Fruit fly (Drosophila melanogaster) whole organism, wandering third instar larva: ENCODE data around the gene CG8206.

Source experiments
- Abd-B ChIP-seq: fragments of >200 bp; optimal IDR thresholded peaks from 2 replicates; lab custom pipeline; 2017; ENCODE audit warnings: missing biosample characterization, missing genetic modification characterization
- CG32264 ChIP-seq: fragments of 200-800 bp; sonication (Bioruptor generic); optimal IDR thresholded peaks from 2 replicates; lab custom pipeline; 2016; ENCODE audit warnings: missing biosample characterization, missing genetic modification characterization
- CG9705 ChIP-seq: fragments of 200-800 bp; sonication (Bioruptor generic); optimal IDR thresholded peaks from 2 replicates; lab custom pipeline; 2018; ENCODE audit warnings: missing biosample characterization, mild to moderate bottlenecking, missing genetic modification characterization
- CrebA ChIP-seq: fragments of 200-800 bp; sonication (Bioruptor generic); optimal IDR thresholded peaks from 2 replicates; lab custom pipeline; 2016; ENCODE audit warnings: missing biosample characterization, mild to moderate bottlenecking, missing genetic modification characterization, borderline replicate concordance
- Dfd ChIP-seq: fragments of >200 bp; optimal IDR thresholded peaks from 2 replicates; lab custom pipeline; 2017; ENCODE audit warnings: missing biosample characterization, missing genetic modification characterization
- Dif ChIP-seq: fragments of 200-275, 200-300 bp; sonication (Bioruptor generic); optimal IDR thresholded peaks from 2 replicates; lab custom pipeline; 2018; ENCODE audit warnings: missing biosample characterization, missing genetic modification characterization; ENCODE audit not compliant: partially characterized antibody
- GATAd ChIP-seq: sonication (Bioruptor generic); optimal IDR thresholded peaks from 2 replicates; lab custom pipeline; 2016; ENCODE audit warnings: missing biosample characterization, missing genetic modification characterization
- HLH106 ChIP-seq: fragments of 200-800 bp; optimal IDR thresholded peaks from 3 replicates; lab custom pipeline; 2019; ENCODE audit warnings: missing biosample characterization, mild to moderate bottlenecking, missing genetic modification characterization, moderate library complexity
- Hnf4 ChIP-seq: fragments of 200-800 bp; sonication (Bioruptor generic); optimal IDR thresholded peaks from 2 replicates; lab custom pipeline; 2016; ENCODE audit warnings: missing biosample characterization, mild to moderate bottlenecking, missing genetic modification characterization
- Hr78 ChIP-seq: fragments of >200 bp; optimal IDR thresholded peaks from 2 replicates; lab custom pipeline; 2017; ENCODE audit warnings: missing biosample characterization, missing genetic modification characterization
- Hr83 ChIP-seq: fragments of 200-300 bp; sonication (Bioruptor generic); optimal IDR thresholded peaks from 2 replicates; lab custom pipeline; 2016; ENCODE audit warnings: missing biosample characterization, mild to moderate bottlenecking, missing genetic modification characterization, moderate library complexity; ENCODE audit not compliant: poor library complexity, severe bottlenecking
- Jra ChIP-seq: sonication (Bioruptor generic); optimal IDR thresholded peaks from 2 replicates; lab custom pipeline; 2016; ENCODE audit warnings: missing biosample characterization, missing genetic modification characterization
- Mio ChIP-seq: sonication (Bioruptor generic); optimal IDR thresholded peaks from 2 replicates; lab custom pipeline; 2016; ENCODE audit warnings: missing biosample characterization, missing genetic modification characterization
- Myc ChIP-seq: fragments of >200 bp; optimal IDR thresholded peaks from 2 replicates; lab custom pipeline; 2017
- N ChIP-seq: fragments of >200 bp; optimal IDR thresholded peaks from 2 replicates; lab custom pipeline; 2018; ENCODE audit warnings: missing biosample characterization, missing external identifiers, missing genetic modification characterization
- OdsH ChIP-seq: fragments of 200-800 bp; sonication (Bioruptor generic); optimal IDR thresholded peaks from 2 replicates; lab custom pipeline; 2016; ENCODE audit warnings: missing biosample characterization, mild to moderate bottlenecking, missing genetic modification characterization
- Rel ChIP-seq, 2 experiments: fragments of 200-800 bp; sonication (Bioruptor generic) in 1 of 2; optimal IDR thresholded peaks; 2 replicates in 1 of 2; 3 replicates in 1 of 2; lab custom pipeline; 2016 to 2019; ENCODE audit warnings: mild to moderate bottlenecking in 2 of 2, missing biosample characterization in 2 of 2, missing genetic modification characterization in 2 of 2, moderate library complexity in 1 of 2
- Sp1 ChIP-seq: fragments of 200-800 bp; sonication (Bioruptor generic); optimal IDR thresholded peaks from 3 replicates; lab custom pipeline; 2019; ENCODE audit warnings: missing biosample characterization, mild to moderate bottlenecking, missing genetic modification characterization, moderate library complexity
- Vsx2 ChIP-seq: fragments of 200-300, 225-300 bp; sonication (Bioruptor generic); optimal IDR thresholded peaks from 2 replicates; lab custom pipeline; 2018; ENCODE audit warnings: missing biosample characterization, missing genetic modification characterization; ENCODE audit not compliant: partially characterized antibody
- br ChIP-seq: fragments of 200-800 bp; sonication (Bioruptor generic); optimal IDR thresholded peaks from 2 replicates; lab custom pipeline; 2016; ENCODE audit warnings: missing biosample characterization, missing genetic modification characterization
- brk ChIP-seq: fragments of 200-800 bp; sonication (Bioruptor generic); optimal IDR thresholded peaks from 2 replicates; lab custom pipeline; 2016; ENCODE audit warnings: missing biosample characterization, mild to moderate bottlenecking, missing genetic modification characterization
- dl ChIP-seq, 2 experiments: fragments of 175-275, 200-275 bp in 1 of 2; fragments of 200-275 bp in 1 of 2; sonication (Bioruptor generic); optimal IDR thresholded peaks; lab custom pipeline; 2018; ENCODE audit warnings: mild to moderate bottlenecking in 2 of 2, missing biosample characterization in 2 of 2, missing genetic modification characterization in 2 of 2, moderate library complexity in 2 of 2; ENCODE audit not compliant: partially characterized antibody in 2 of 2, insufficient read depth in 1 of 2
- dmrt93B ChIP-seq: fragments of 200-800 bp; sonication (Bioruptor generic); optimal IDR thresholded peaks from 2 replicates; lab custom pipeline; 2018; ENCODE audit warnings: missing biosample characterization, mild to moderate bottlenecking, missing genetic modification characterization
- dsf ChIP-seq: sonication (Bioruptor generic); optimal IDR thresholded peaks from 2 replicates; lab custom pipeline; 2016; ENCODE audit warnings: missing biosample characterization, missing genetic modification characterization, borderline replicate concordance
- ey ChIP-seq: fragments of 200-800 bp; sonication (Bioruptor generic); optimal IDR thresholded peaks from 2 replicates; lab custom pipeline; 2016; ENCODE audit warnings: missing biosample characterization, missing genetic modification characterization
- foxo ChIP-seq, 2 experiments: fragments of 200-800 bp; sonication (Bioruptor generic); optimal IDR thresholded peaks; 2 replicates in 1 of 2; 3 replicates in 1 of 2; lab custom pipeline; 2016 to 2017; ENCODE audit warnings: missing biosample characterization in 2 of 2, missing genetic modification characterization in 2 of 2
- fru ChIP-seq: fragments of 200-800 bp; sonication (Bioruptor generic); optimal IDR thresholded peaks from 3 replicates; lab custom pipeline; 2016; ENCODE audit warnings: missing biosample characterization, mild to moderate bottlenecking, missing genetic modification characterization
- h ChIP-seq: fragments of 200-800 bp; sonication (Bioruptor generic); optimal IDR thresholded peaks from 3 replicates; lab custom pipeline; 2016; ENCODE audit warnings: missing biosample characterization, mild to moderate bottlenecking, missing genetic modification characterization
- jim ChIP-seq: fragments of 175-275, 200-325 bp; sonication (Bioruptor generic); optimal IDR thresholded peaks from 2 replicates; lab custom pipeline; 2016; ENCODE audit warnings: missing biosample characterization, mild to moderate bottlenecking, missing genetic modification characterization
- lola ChIP-seq: fragments of >200 bp; optimal IDR thresholded peaks from 2 replicates; lab custom pipeline; 2017; ENCODE audit warnings: missing biosample characterization, missing genetic modification characterization
- pan ChIP-seq: fragments of >200 bp; optimal IDR thresholded peaks from 2 replicates; lab custom pipeline; 2017
- psq ChIP-seq: fragments of 200-800 bp; sonication (Bioruptor generic); optimal IDR thresholded peaks from 3 replicates; lab custom pipeline; 2017; ENCODE audit warnings: missing biosample characterization, mild to moderate bottlenecking, missing genetic modification characterization, moderate library complexity
- rgr ChIP-seq: fragments of 200-800 bp; sonication (Bioruptor generic); optimal IDR thresholded peaks from 3 replicates; lab custom pipeline; 2016; ENCODE audit warnings: missing biosample characterization, mild to moderate bottlenecking, missing genetic modification characterization
- sage ChIP-seq: fragments of 200-800 bp; sonication (Bioruptor generic); optimal IDR thresholded peaks from 2 replicates; lab custom pipeline; 2016; ENCODE audit warnings: missing biosample characterization, mild to moderate bottlenecking, missing genetic modification characterization
- sv ChIP-seq: fragments of 200-800 bp; sonication (Bioruptor generic); optimal IDR thresholded peaks from 3 replicates; lab custom pipeline; 2016; ENCODE audit warnings: missing biosample characterization, missing genetic modification characterization
- tai ChIP-seq: sonication (Bioruptor generic); optimal IDR thresholded peaks from 2 replicates; lab custom pipeline; 2016; ENCODE audit warnings: missing biosample characterization, missing genetic modification characterization
- usp ChIP-seq: fragments of >200 bp; optimal IDR thresholded peaks from 2 replicates; lab custom pipeline; 2017; ENCODE audit warnings: missing biosample characterization, missing genetic modification characterization
- woc ChIP-seq: sonication (Bioruptor generic); optimal IDR thresholded peaks from 2 replicates; lab custom pipeline; 2016; ENCODE audit warnings: missing biosample characterization, mild to moderate bottlenecking, missing genetic modification characterization

The CG8206 gene

dm6 chrX:15701047-15701446, 38.0 kb upstream of the CG8206 start, which contains the start of gene CG9240:
Gene CG9240 (minus strand): TSS chrX:15701259.
- TF ChIP-seq HLH106 (tag; lab: Kevin White, UChicago), result no peak
- peak; percentile 48 for TF ChIP-seq rgr (GFP tag; lab: Kevin White, UChicago)
- TF ChIP-seq brk (GFP tag; lab: Kevin White, UChicago), result no peak

DNA sequence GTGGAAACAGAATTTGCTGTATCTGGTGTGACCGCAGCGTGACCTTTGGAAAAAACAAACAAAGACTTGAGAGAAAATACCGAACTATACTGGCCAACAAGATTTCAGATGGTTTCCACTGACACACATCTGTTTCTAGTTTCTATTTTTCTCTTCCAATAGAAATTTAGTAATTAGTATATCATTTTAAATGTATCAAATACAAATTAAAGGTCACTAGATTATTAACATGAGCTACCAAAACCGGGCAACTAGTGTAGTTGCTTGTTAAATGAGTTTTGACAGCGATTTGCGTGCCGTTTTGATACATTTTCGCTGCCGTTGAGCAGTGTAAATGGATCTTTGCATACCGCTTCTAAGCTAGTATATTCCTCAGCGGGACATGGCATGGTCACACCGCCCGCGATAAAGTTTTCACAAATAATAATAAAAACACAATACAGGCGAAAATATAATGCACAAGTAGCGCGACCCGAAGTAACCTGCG, 35.3 kb upstream of the CG8206 start, which contains the start of the genes Pis and Hap40:
Gene Pis, minus strand, starts transcription at position 51 of the 487 bp plus-strand sequence.
Gene Hap40, plus strand, starts transcription at position 406 of the 487 bp plus-strand sequence.
- TF ChIP-seq dmrt93B (peak; percentile 68), Myc (lab: Kevin White, UChicago) (no peak), rgr (GFP tag; lab: Kevin White, UChicago) (peak; percentile 63), Sp1 (GFP tag; lab: Kevin White, UChicago) (peak; percentile 63), psq (peak; percentile 40), pan (lab: Kevin White, UChicago) (no peak), lola (GFP tag; lab: Kevin White, UChicago) (no peak), GATAd (GFP tag; lab: Kevin White, UChicago) (no peak), CrebA (GFP tag; lab: Kevin White, UChicago) (no peak), Hnf4 (no peak), usp (GFP tag; lab: Kevin White, UChicago) (no peak), CG9705 (peak; percentile 49), foxo (GFP tag; optimal IDR thresholded peaks at IDR 0.05; lab: Kevin White, UChicago) (peak in 1 of 2 experiments; percentile 74), Dfd (GFP tag; lab: Kevin White, UChicago) (no peak), Dif (GFP tag; lab: Kevin White, UChicago) (no peak), dl (GFP tag; optimal IDR thresholded peaks at IDR 0.05; lab: Kevin White, UChicago; ENCODE audit: insufficient read depth in 1 of 2, partially characterized antibody in 2 of 2) (no peak), Jra (GFP tag; lab: Kevin White, UChicago) (no peak), N (GFP tag; lab: Kevin White, UChicago) (peak; percentile 9), CG32264 (no peak), OdsH (GFP tag; lab: Kevin White, UChicago) (peak; percentile 25), h (GFP tag; lab: Kevin White, UChicago) (peak; percentile 67), Abd-B (GFP tag; lab: Kevin White, UChicago) (no peak), br (peak; percentile 54), HLH106 (tag; lab: Kevin White, UChicago) (peak; percentile 80), brk (GFP tag; lab: Kevin White, UChicago) (no peak), sage (GFP tag; lab: Kevin White, UChicago) (no peak), Rel (GFP tag; optimal IDR thresholded peaks at IDR 0.05; lab: Kevin White, UChicago) (no peak), Rel (tag; optimal IDR thresholded peaks at IDR 0.05; lab: Kevin White, UChicago) (peak; percentile 34), ey (GFP tag; lab: Kevin White, UChicago) (peak; percentile 41), Hr78 (GFP tag; lab: Kevin White, UChicago) (no peak), Vsx2 (GFP tag; lab: Kevin White, UChicago) (no peak), tai (GFP tag; lab: Kevin White, UChicago) (no peak), sv (GFP tag; lab: Kevin White, UChicago) (peak; percentile 29), jim (GFP tag; lab: Kevin White, UChicago) (no peak), Hr83 (GFP tag; lab: Kevin White, UChicago) (no peak), Mio (GFP tag; lab: Kevin White, UChicago) (no peak), woc (GFP tag; lab: Kevin White, UChicago) (peak; percentile 55), fru (no peak), dsf (GFP tag; lab: Kevin White, UChicago) (no peak)
